Worm (Caenorhabditis elegans) whole organism, L2 larva: ENCODE measurements around the gene C54F6.5.

Source experiments
- C34F6.9 ChIP-seq: fragments of 150-350 bp; optimal IDR thresholded peaks from 2 replicates; lab custom pipeline; 2014; ENCODE audit warnings: missing biosample characterization, missing genetic modification characterization
- F13H6.1 ChIP-seq: sonication (generic microtip); optimal IDR thresholded peaks from 2 replicates; lab custom pipeline; 2016; ENCODE audit warnings: missing genetic modification characterization, missing compliant biosample characterization
- ZK546.5 ChIP-seq: sonication (generic microtip); optimal IDR thresholded peaks from 2 replicates; lab custom pipeline; 2017; ENCODE audit warnings: missing biosample characterization, missing genetic modification characterization
- blmp-1 ChIP-seq: sonication (generic microtip); optimal IDR thresholded peaks from 2 replicates; lab custom pipeline; 2017; ENCODE audit warnings: missing genetic modification characterization, mild to moderate bottlenecking, missing compliant biosample characterization, antibody characterized with exemption, moderate library complexity; ENCODE audit not compliant: insufficient read depth
- ceh-16 ChIP-seq: fragments of 150-350 bp; optimal IDR thresholded peaks from 2 replicates; lab custom pipeline; 2014; ENCODE audit warnings: missing biosample characterization, missing genetic modification characterization
- crh-2 ChIP-seq: sonication (generic microtip); optimal IDR thresholded peaks from 2 replicates; lab custom pipeline; 2017; ENCODE audit warnings: missing biosample characterization, missing genetic modification characterization
- dmd-4 ChIP-seq: sonication (generic microtip); optimal IDR thresholded peaks from 2 replicates; lab custom pipeline; 2017; ENCODE audit warnings: missing biosample characterization, missing genetic modification characterization
- elt-1 ChIP-seq: fragments of 150-350 bp; optimal IDR thresholded peaks from 2 replicates; lab custom pipeline; 2014; ENCODE audit warnings: missing biosample characterization, missing genetic modification characterization
- fos-1 ChIP-seq: fragments of 150-350 bp; optimal IDR thresholded peaks from 2 replicates; lab custom pipeline; 2014; ENCODE audit warnings: missing biosample characterization, missing genetic modification characterization
- gmeb-1 ChIP-seq: fragments of 150-350 bp; optimal IDR thresholded peaks from 2 replicates; lab custom pipeline; 2014; ENCODE audit warnings: missing biosample characterization, missing genetic modification characterization
- lin-39 ChIP-seq: fragments of 150-350 bp; optimal IDR thresholded peaks from 2 replicates; lab custom pipeline; 2014; ENCODE audit warnings: missing biosample characterization, missing genetic modification reagents, missing genetic modification characterization
- lsy-2 ChIP-seq, 2 experiments: fragments of 150-350 bp in 1 of 2; sonication (generic microtip) in 1 of 2; optimal IDR thresholded peaks; 2 replicates each; lab custom pipeline; 2014 to 2017; ENCODE audit warnings: missing biosample characterization in 2 of 2, missing genetic modification characterization in 2 of 2
- mab-5 ChIP-seq: fragments of 150-350 bp; optimal IDR thresholded peaks from 2 replicates; lab custom pipeline; 2014; ENCODE audit warnings: missing biosample characterization, missing genetic modification characterization
- mbf-1 ChIP-seq: sonication (generic microtip); optimal IDR thresholded peaks from 2 replicates; lab custom pipeline; 2017; ENCODE audit warnings: missing biosample characterization, missing genetic modification characterization
- mdl-1 ChIP-seq, 2 experiments: fragments of 150-350 bp in 1 of 2; sonication (generic microtip) in 1 of 2; optimal IDR thresholded peaks; 2 replicates each; lab custom pipeline; 2017; ENCODE audit warnings: missing biosample characterization in 2 of 2, missing genetic modification characterization in 2 of 2
- nhr-10 ChIP-seq: sonication (generic microtip); optimal IDR thresholded peaks from 2 replicates; lab custom pipeline; 2017; ENCODE audit warnings: missing biosample characterization, missing genetic modification characterization
- nhr-11 ChIP-seq: fragments of 150-350 bp; optimal IDR thresholded peaks from 2 replicates; lab custom pipeline; 2014; ENCODE audit warnings: missing biosample characterization, missing genetic modification characterization
- nhr-21 ChIP-seq: fragments of 150-350 bp; optimal IDR thresholded peaks from 2 replicates; lab custom pipeline; 2014; ENCODE audit warnings: missing biosample characterization, missing genetic modification characterization
- nhr-23 ChIP-seq: fragments of 150-350 bp; optimal IDR thresholded peaks from 2 replicates; lab custom pipeline; 2014; ENCODE audit warnings: missing biosample characterization, missing genetic modification reagents, missing genetic modification characterization
- nhr-237 ChIP-seq: fragments of 150-350 bp; optimal IDR thresholded peaks from 2 replicates; lab custom pipeline; 2014; ENCODE audit warnings: missing biosample characterization, missing genetic modification characterization
- nhr-25 ChIP-seq: fragments of 150-350 bp; sonication (generic microtip); optimal IDR thresholded peaks from 3 replicates; lab custom pipeline; 2014; ENCODE audit warnings: missing biosample characterization, missing genetic modification characterization
- nhr-6 ChIP-seq: fragments of 150-350 bp; optimal IDR thresholded peaks from 2 replicates; lab custom pipeline; 2014; ENCODE audit warnings: missing biosample characterization, missing genetic modification characterization
- peb-1 ChIP-seq: fragments of 150-350 bp; optimal IDR thresholded peaks from 2 replicates; lab custom pipeline; 2014; ENCODE audit warnings: missing biosample characterization, missing genetic modification characterization
- sem-4 ChIP-seq: fragments of 150-350 bp; optimal IDR thresholded peaks from 2 replicates; lab custom pipeline; 2014; ENCODE audit warnings: missing biosample characterization, missing genetic modification reagents, missing genetic modification characterization
- skn-1 ChIP-seq: sonication (generic microtip); optimal IDR thresholded peaks from 2 replicates; lab custom pipeline; 2017; ENCODE audit warnings: missing biosample characterization, missing genetic modification characterization
- sma-3 ChIP-seq: sonication (generic microtip); optimal IDR thresholded peaks from 2 replicates; lab custom pipeline; 2016; ENCODE audit warnings: missing genetic modification reagents, missing genetic modification characterization, missing compliant biosample characterization
- snpc-4 ChIP-seq: fragments of 150-350 bp; optimal IDR thresholded peaks from 2 replicates; lab custom pipeline; 2014; ENCODE audit warnings: missing biosample characterization, missing genetic modification characterization
- unc-39 ChIP-seq: fragments of 150-350 bp; optimal IDR thresholded peaks from 2 replicates; lab custom pipeline; 2014; ENCODE audit warnings: missing biosample characterization, missing genetic modification characterization
- unc-55 ChIP-seq: fragments of 150-350 bp; sonication (generic microtip); optimal IDR thresholded peaks from 3 replicates; lab custom pipeline; 2014; ENCODE audit warnings: missing biosample characterization, missing genetic modification reagents, missing genetic modification characterization
- zag-1 ChIP-seq: fragments of 150-350 bp; optimal IDR thresholded peaks from 2 replicates; lab custom pipeline; 2014; ENCODE audit warnings: missing biosample characterization, missing genetic modification characterization
- ztf-1 ChIP-seq: fragments of 200-800 bp; sonication (Bioruptor generic); conservative IDR thresholded peaks from 2 replicates; pipeline ENCODE4 v1.3.6; 2022; ENCODE audit warnings: missing genetic modification characterization, missing compliant biosample characterization
- ztf-11 ChIP-seq: sonication (generic microtip); optimal IDR thresholded peaks from 2 replicates; lab custom pipeline; 2017; ENCODE audit warnings: missing biosample characterization, missing genetic modification characterization
- ztf-4 ChIP-seq: fragments of 150-350 bp; optimal IDR thresholded peaks from 2 replicates; lab custom pipeline; 2014; ENCODE audit warnings: missing biosample characterization, missing genetic modification characterization

The C54F6.5 gene

DNA sequence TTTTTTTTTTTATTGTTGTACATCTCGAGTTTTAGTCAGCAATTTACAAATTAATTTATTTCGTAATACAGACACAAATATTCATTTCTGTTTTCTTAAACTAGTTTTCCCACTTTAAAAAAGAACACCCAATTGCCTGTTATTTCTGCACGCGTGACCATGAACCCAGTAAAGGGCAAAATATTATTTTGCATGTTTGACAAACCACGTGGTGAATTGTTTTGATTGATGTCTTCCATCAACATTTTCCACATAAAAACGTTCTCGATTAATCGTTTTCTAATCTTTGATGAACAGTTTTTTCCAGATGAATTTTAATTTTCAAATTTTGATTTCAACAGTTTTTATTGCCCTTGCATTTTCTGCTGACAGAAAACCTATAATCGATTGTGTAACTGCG is 3.2 kb upstream of the C54F6.5 start, which contains the start of gene C54F6.18:
Gene C54F6.18 (plus strand): TSS at position 301 of the 400 bp plus-strand sequence.
- TF ChIP-seq ztf-11 (tag; lab: Kevin White, UChicago) = no peak
- no peak for TF ChIP-seq sem-4 (tag; lab: Kevin White, UChicago)
- no peak for TF ChIP-seq zag-1 (tag; lab: Kevin White, UChicago)
- no peak for TF ChIP-seq ZK546.5 (tag; lab: Kevin White, UChicago)
- no peak for TF ChIP-seq lin-39 (tag; lab: Kevin White, UChicago)
- no peak for TF ChIP-seq dmd-4 (tag; lab: Kevin White, UChicago)
- no peak for TF ChIP-seq mdl-1 (tag; optimal IDR thresholded peaks at IDR 0.05; lab: Kevin White, UChicago)
- TF ChIP-seq gmeb-1 = no peak
- no peak for TF ChIP-seq skn-1 (tag; lab: Kevin White, UChicago)
- no peak for TF ChIP-seq nhr-11 (tag; lab: Kevin White, UChicago)
- no peak for TF ChIP-seq C34F6.9 (tag; lab: Kevin White, UChicago)
- no peak for TF ChIP-seq fos-1 (tag; lab: Kevin White, UChicago)

DNA sequence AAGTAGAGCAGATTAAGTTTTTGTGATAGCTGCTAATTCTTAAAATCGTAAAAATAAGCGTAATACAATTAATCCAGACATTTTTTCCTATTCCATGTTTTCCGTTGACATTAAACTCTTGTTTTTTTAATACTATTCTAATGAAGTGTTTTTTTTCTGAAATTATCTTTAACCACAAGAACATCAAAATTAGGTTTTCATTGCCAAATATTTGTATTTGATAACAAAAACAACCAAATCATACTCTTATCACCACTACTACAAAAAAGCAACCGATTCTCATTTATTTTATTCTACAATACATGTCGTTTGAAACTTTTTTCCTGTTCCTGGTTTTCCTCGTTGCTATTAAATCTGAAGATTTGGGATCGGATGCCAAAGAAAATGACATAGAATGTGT is 1.8 kb upstream of the C54F6.5 start, which contains the start of gene C54F6.17:
Gene C54F6.17 (plus strand): TSS at position 301 of the 400 bp plus-strand sequence.
- TF ChIP-seq ztf-4 (tag; lab: Kevin White, UChicago) (no peak), skn-1 (tag; lab: Kevin White, UChicago) (no peak), crh-2 (tag; lab: Kevin White, UChicago) (no peak), dmd-4 (tag; lab: Kevin White, UChicago) (no peak), mbf-1 (tag; lab: Kevin White, UChicago) (no peak), ztf-1 (GFP tag; lab: Robert Waterston, UW) (no peak), snpc-4 (tag; lab: Kevin White, UChicago) (no peak), lin-39 (tag; lab: Kevin White, UChicago) (no peak), nhr-10 (tag; lab: Kevin White, UChicago) (no peak)

DNA sequence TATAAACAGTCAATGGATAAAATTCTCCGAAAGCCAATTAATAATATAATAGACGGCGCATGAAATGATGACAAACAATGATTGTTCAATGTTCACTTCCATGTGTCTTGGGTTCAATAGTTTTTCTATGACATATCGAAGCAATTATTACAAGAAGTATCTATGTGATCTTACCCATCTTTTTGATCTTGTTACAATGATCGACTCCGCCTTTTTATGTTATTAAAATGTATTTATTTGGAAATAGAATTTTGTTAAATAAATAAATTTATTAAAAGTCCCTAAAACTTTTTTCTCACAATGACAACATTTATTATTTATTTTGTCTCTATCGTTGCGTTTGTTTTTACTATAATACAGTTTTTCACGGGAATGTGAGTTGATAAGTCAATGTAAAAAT is 924 bp downstream of the C54F6.5 start, which contains the start of gene swt-2:
Gene swt-2 (plus strand): TSS at position 301 of the 400 bp plus-strand sequence.
- TF ChIP-seq nhr-23 = no peak
- TF ChIP-seq unc-39 (tag; lab: Kevin White, UChicago) = no peak
- TF ChIP-seq unc-55 (GFP tag; lab: Kevin White, UChicago) = no peak

DNA sequence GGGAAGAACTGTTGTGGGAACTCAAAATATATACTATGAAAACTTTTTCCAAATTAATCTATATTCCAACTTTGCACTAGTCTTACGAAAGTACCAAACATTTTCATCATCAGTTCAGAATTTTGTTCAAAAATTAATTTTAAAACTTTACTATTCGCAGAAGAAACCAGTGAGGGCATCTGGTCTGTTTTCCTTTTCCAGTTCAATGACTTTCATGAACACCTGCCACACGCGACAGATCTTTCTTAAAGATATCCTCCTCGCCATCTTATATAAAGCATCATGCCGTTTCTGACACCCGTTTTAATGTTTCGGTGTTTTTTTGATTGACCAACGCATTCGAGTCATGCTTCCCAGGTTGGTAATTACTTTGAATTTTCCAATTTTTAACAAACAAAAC is 4.0 kb downstream of the C54F6.5 start, which contains the start of gene C54F6.3:
Gene C54F6.3 (plus strand): TSS at position 301 of the 400 bp plus-strand sequence.
- TF ChIP-seq blmp-1 (tag; lab: Kevin White, UChicago) (no peak), nhr-6 (no peak), unc-39 (tag; lab: Kevin White, UChicago) (no peak), nhr-25 (tag; lab: Kevin White, UChicago) (no peak), sem-4 (tag; lab: Kevin White, UChicago) (no peak), F13H6.1 (tag; lab: Kevin White, UChicago) (no peak), peb-1 (tag; lab: Kevin White, UChicago) (no peak), nhr-237 (tag; lab: Kevin White, UChicago) (no peak), sma-3 (no peak), elt-1 (tag; lab: Kevin White, UChicago) (no peak), C34F6.9 (tag; lab: Kevin White, UChicago) (no peak), zag-1 (tag; lab: Kevin White, UChicago) (no peak)

DNA sequence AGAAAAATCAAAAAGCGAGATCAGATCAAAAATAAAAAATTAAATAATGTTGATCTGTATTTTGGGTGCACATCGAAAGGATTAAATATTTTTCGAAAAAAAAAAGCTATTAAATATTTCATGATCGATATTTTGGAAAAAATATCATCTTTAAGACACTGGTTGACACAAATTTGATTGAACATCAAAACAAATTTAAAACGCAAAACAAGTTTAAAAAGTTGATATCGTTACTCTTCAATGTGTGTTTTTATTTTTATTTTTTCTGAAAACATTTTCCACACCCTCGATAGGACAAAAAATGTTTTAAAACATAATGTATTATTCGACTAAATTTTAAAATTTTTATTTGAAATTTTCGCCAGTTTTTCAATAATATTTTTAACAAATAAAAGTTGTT is 9.1 kb downstream of the C54F6.5 start, which contains the start of gene C54F6.12:
Gene C54F6.12 (minus strand): TSS at position 101 of the 400 bp plus-strand sequence.
- no peak for TF ChIP-seq ztf-11 (tag; lab: Kevin White, UChicago)
- TF ChIP-seq C34F6.9 (tag; lab: Kevin White, UChicago) = no peak
- no peak for TF ChIP-seq gmeb-1
- TF ChIP-seq nhr-25 (tag; lab: Kevin White, UChicago) = no peak
- no peak for TF ChIP-seq lsy-2 (tag; optimal IDR thresholded peaks at IDR 0.05; lab: Kevin White, UChicago)
- TF ChIP-seq mab-5 = no peak
- TF ChIP-seq elt-1 (tag; lab: Kevin White, UChicago) = no peak
- TF ChIP-seq ceh-16 (tag; lab: Kevin White, UChicago) = no peak
- no peak for TF ChIP-seq dmd-4 (tag; lab: Kevin White, UChicago)
- no peak for TF ChIP-seq crh-2 (tag; lab: Kevin White, UChicago)
- no peak for TF ChIP-seq peb-1 (tag; lab: Kevin White, UChicago)
- no peak for TF ChIP-seq zag-1 (tag; lab: Kevin White, UChicago)
- no peak for TF ChIP-seq skn-1 (tag; lab: Kevin White, UChicago)
- no peak for TF ChIP-seq nhr-21 (tag; lab: Kevin White, UChicago)
- TF ChIP-seq mbf-1 (tag; lab: Kevin White, UChicago) = no peak
